Worm (Caenorhabditis elegans) whole organism, young adult: ENCODE measurements around the gene Y116F11B.6.

ENCODE experiments used
- B0261.1 ChIP-seq: sonication (generic microtip); optimal IDR thresholded peaks from 2 replicates; lab custom pipeline; 2016; ENCODE audit warnings: mild to moderate bottlenecking, missing genetic modification characterization, moderate library complexity, missing compliant biosample characterization
- F49E8.2 ChIP-seq: sonication (generic microtip); optimal IDR thresholded peaks from 3 replicates; lab custom pipeline; 2017; ENCODE audit warnings: missing genetic modification characterization, mild to moderate bottlenecking, missing compliant biosample characterization, antibody characterized with exemption, moderate library complexity; ENCODE audit not compliant: insufficient read depth
- F52B5.7 ChIP-seq: sonication (generic microtip); optimal IDR thresholded peaks from 2 replicates; lab custom pipeline; 2016; ENCODE audit warnings: mild to moderate bottlenecking, missing genetic modification characterization, missing compliant biosample characterization
- K11D2.4 ChIP-seq: fragments of 200-800 bp; sonication (Bioruptor generic); IDR thresholded peaks from 2 replicates; pipeline ENCODE4 v1.3.6; 2022; ENCODE audit warnings: missing genetic modification reagents, missing genetic modification characterization, missing compliant biosample characterization
- T26A5.8 ChIP-seq: sonication (generic microtip); optimal IDR thresholded peaks from 2 replicates; lab custom pipeline; 2016; ENCODE audit warnings: missing genetic modification characterization, missing compliant biosample characterization
- Y79H2A.3 ChIP-seq: fragments of 200-800 bp; sonication (Bioruptor generic); conservative IDR thresholded peaks from 2 replicates; pipeline ENCODE4 v1.3.6; 2022; ENCODE audit warnings: missing genetic modification reagents, missing genetic modification characterization, missing compliant biosample characterization
- Y95B8A.8 ChIP-seq: fragments of 200-800 bp; sonication (Bioruptor generic); IDR thresholded peaks from 2 replicates; pipeline ENCODE4 v1.3.6; 2022; ENCODE audit warnings: missing genetic modification reagents, missing genetic modification characterization, missing compliant biosample characterization
- ZK185.1 ChIP-seq: sonication (generic microtip); optimal IDR thresholded peaks from 2 replicates; lab custom pipeline; 2016; ENCODE audit warnings: mild to moderate bottlenecking, missing genetic modification characterization, missing compliant biosample characterization; ENCODE audit not compliant: poor library complexity, severe bottlenecking
- akir-1 ChIP-seq: fragments of 200-800 bp; sonication (Bioruptor generic); optimal IDR thresholded peaks from 2 replicates; lab custom pipeline; 2018; ENCODE audit warnings: mild to moderate bottlenecking, missing genetic modification characterization, moderate library complexity, missing compliant biosample characterization
- ama-1 ChIP-seq, 3 experiments: fragments of 150-350 bp in 1 of 3; sonication (generic microtip) in 2 of 3; optimal IDR thresholded peaks; 2 replicates each; lab custom pipeline; 2014 to 2018; ENCODE audit warnings: missing biosample characterization in 2 of 3, missing genetic modification characterization in 2 of 3, missing genetic modification reagents in 2 of 3
- atf-7 ChIP-seq: sonication (generic microtip); optimal IDR thresholded peaks from 2 replicates; lab custom pipeline; 2017; ENCODE audit warnings: mild to moderate bottlenecking, missing genetic modification characterization, missing compliant biosample characterization
- ceh-40 ChIP-seq: fragments of 200-800 bp; sonication (Bioruptor generic); IDR thresholded peaks from 2 replicates; pipeline ENCODE4 v1.3.6; 2022; ENCODE audit warnings: missing genetic modification characterization, missing compliant biosample characterization
- dpl-1 ChIP-seq: fragments of 150-350 bp; optimal IDR thresholded peaks from 2 replicates; lab custom pipeline; 2014; ENCODE audit warnings: missing biosample characterization, missing genetic modification reagents, missing genetic modification characterization
- efl-1 ChIP-seq: fragments of 150-350 bp; optimal IDR thresholded peaks from 2 replicates; lab custom pipeline; 2014; ENCODE audit warnings: missing biosample characterization, missing genetic modification reagents, missing genetic modification characterization
- egl-18 ChIP-seq: fragments of 200-800 bp; sonication (Bioruptor generic); IDR thresholded peaks from 2 replicates; pipeline ENCODE4 v1.3.6; 2022; ENCODE audit warnings: missing genetic modification reagents, missing genetic modification characterization, missing compliant biosample characterization
- egrh-3 ChIP-seq: fragments of 200-800 bp; sonication (Bioruptor generic); IDR thresholded peaks from 2 replicates; pipeline ENCODE4 v1.3.6; 2022; ENCODE audit warnings: missing genetic modification reagents, missing genetic modification characterization, missing compliant biosample characterization
- ets-4 ChIP-seq: fragments of 200-800 bp; sonication (Bioruptor generic); optimal IDR thresholded peaks from 2 replicates; lab custom pipeline; 2018; ENCODE audit warnings: mild to moderate bottlenecking, missing genetic modification characterization, missing compliant biosample characterization
- fkh-3 ChIP-seq: sonication (generic microtip); optimal IDR thresholded peaks from 2 replicates; lab custom pipeline; 2016; ENCODE audit warnings: mild to moderate bottlenecking, missing genetic modification characterization, missing compliant biosample characterization
- him-1 ChIP-seq: sonication (generic microtip); optimal IDR thresholded peaks from 2 replicates; lab custom pipeline; 2016; ENCODE audit warnings: missing genotype, missing genetic modification reagents, missing genetic modification characterization, missing compliant biosample characterization
- hlh-26 ChIP-seq: fragments of 200-800 bp; sonication (Bioruptor generic); conservative IDR thresholded peaks from 2 replicates; pipeline ENCODE4 v1.3.6; 2022; ENCODE audit warnings: missing genetic modification reagents, missing genetic modification characterization, missing compliant biosample characterization
- hmg-20 ChIP-seq: fragments of 200-800 bp; sonication (Bioruptor generic); IDR thresholded peaks from 2 replicates; pipeline ENCODE4 v1.3.6; 2022; ENCODE audit warnings: missing genetic modification reagents, missing genetic modification characterization, missing compliant biosample characterization
- lir-1 ChIP-seq: fragments of 200-800 bp; sonication (Bioruptor generic); conservative IDR thresholded peaks from 2 replicates; pipeline ENCODE4 v1.3.6; 2022; ENCODE audit warnings: missing genetic modification reagents, missing genetic modification characterization, missing compliant biosample characterization
- mxl-1 ChIP-seq: sonication (generic microtip); optimal IDR thresholded peaks from 2 replicates; lab custom pipeline; 2016; ENCODE audit warnings: missing genetic modification characterization, missing compliant biosample characterization
- nhr-120 ChIP-seq: fragments of 200-800 bp; sonication (Bioruptor generic); IDR thresholded peaks from 2 replicates; pipeline ENCODE4 v1.3.6; 2022; ENCODE audit warnings: missing genetic modification characterization, missing compliant biosample characterization
- nhr-27 ChIP-seq: fragments of 200-800 bp; sonication (Bioruptor generic); optimal IDR thresholded peaks from 2 replicates; lab custom pipeline; 2018; ENCODE audit warnings: mild to moderate bottlenecking, missing genetic modification characterization, moderate library complexity, missing compliant biosample characterization
- nhr-80 ChIP-seq: sonication (generic microtip); optimal IDR thresholded peaks from 2 replicates; lab custom pipeline; 2016; ENCODE audit warnings: missing genetic modification characterization, missing compliant biosample characterization
- nhr-90 ChIP-seq: sonication (generic microtip); optimal IDR thresholded peaks from 2 replicates; lab custom pipeline; 2016; ENCODE audit warnings: missing genotype, mild to moderate bottlenecking, missing genetic modification characterization, missing compliant biosample characterization
- pbrm-1 ChIP-seq: fragments of 200-800 bp; sonication (Bioruptor generic); IDR thresholded peaks from 2 replicates; pipeline ENCODE4 v1.3.6; 2022; ENCODE audit warnings: missing genetic modification reagents, missing genetic modification characterization, missing compliant biosample characterization
- repo-1 ChIP-seq: sonication (generic microtip); optimal IDR thresholded peaks from 2 replicates; lab custom pipeline; 2017; ENCODE audit warnings: mild to moderate bottlenecking, missing genetic modification characterization, missing compliant biosample characterization
- rpc-1 ChIP-seq, 2 experiments: fragments of 150-350 bp in 1 of 2; sonication (generic microtip) in 1 of 2; optimal IDR thresholded peaks; 2 replicates each; lab custom pipeline; 2014 to 2018; ENCODE audit warnings: missing biosample characterization in 1 of 2, missing genetic modification characterization in 1 of 2, missing genetic modification reagents in 1 of 2, missing genotype in 1 of 2
- snpc-1.1 ChIP-seq: sonication (generic microtip); optimal IDR thresholded peaks from 2 replicates; lab custom pipeline; 2017; ENCODE audit warnings: missing genetic modification characterization, mild to moderate bottlenecking, missing compliant biosample characterization, antibody characterized with exemption, moderate library complexity, missing genotype, missing genetic modification reagents; ENCODE audit not compliant: insufficient read depth
- snpc-1.3 ChIP-seq: sonication (generic microtip); optimal IDR thresholded peaks from 2 replicates; lab custom pipeline; 2017; ENCODE audit warnings: missing genetic modification characterization, mild to moderate bottlenecking, missing compliant biosample characterization, antibody characterized with exemption, moderate library complexity, missing genotype, missing genetic modification reagents; ENCODE audit not compliant: insufficient read depth
- snpc-4 ChIP-seq, 5 experiments: fragments of 150-350 bp in 1 of 5; sonication (generic microtip) in 4 of 5; optimal IDR thresholded peaks; 2 replicates each; lab custom pipeline; 2014 to 2018; ENCODE audit warnings: missing genetic modification characterization in 5 of 5, missing biosample characterization in 3 of 5, antibody characterized with exemption in 2 of 5, mild to moderate bottlenecking in 2 of 5, missing compliant biosample characterization in 2 of 5, missing genotype in 2 of 5, moderate library complexity in 2 of 5, missing genetic modification reagents in 1 of 5
- somi-1 ChIP-seq: fragments of 200-800 bp; sonication (Bioruptor generic); optimal IDR thresholded peaks from 2 replicates; lab custom pipeline; 2018; ENCODE audit warnings: mild to moderate bottlenecking, missing genetic modification characterization, missing compliant biosample characterization
- sptf-2 ChIP-seq: fragments of 200-800 bp; sonication (Bioruptor generic); optimal IDR thresholded peaks from 2 replicates; lab custom pipeline; 2018; ENCODE audit warnings: mild to moderate bottlenecking, missing genetic modification characterization, missing compliant biosample characterization
- tbx-9 ChIP-seq: sonication (generic microtip); optimal IDR thresholded peaks from 2 replicates; lab custom pipeline; 2016; ENCODE audit warnings: borderline replicate concordance, missing genetic modification characterization, inconsistent platforms, missing compliant biosample characterization
- unc-130 ChIP-seq: sonication (generic microtip); optimal IDR thresholded peaks from 2 replicates; lab custom pipeline; 2016; ENCODE audit warnings: missing genetic modification reagents, missing genetic modification characterization, missing compliant biosample characterization
- unc-62 ChIP-seq: fragments of 150-350 bp; optimal IDR thresholded peaks from 2 replicates; lab custom pipeline; 2014; ENCODE audit warnings: missing biosample characterization, missing genetic modification reagents, missing genetic modification characterization
- xnd-1 ChIP-seq: sonication (generic microtip); optimal IDR thresholded peaks from 2 replicates; lab custom pipeline; 2016; ENCODE audit warnings: missing genotype, missing genetic modification reagents, missing genetic modification characterization, missing compliant biosample characterization
- ztf-18 ChIP-seq: sonication (generic microtip); optimal IDR thresholded peaks from 2 replicates; lab custom pipeline; 2016; ENCODE audit warnings: missing genotype, mild to moderate bottlenecking, missing genetic modification characterization, missing compliant biosample characterization
- ztf-22 ChIP-seq: fragments of 200-800 bp; sonication (Bioruptor generic); optimal IDR thresholded peaks from 2 replicates; lab custom pipeline; 2018; ENCODE audit warnings: mild to moderate bottlenecking, missing genetic modification characterization, moderate library complexity, missing compliant biosample characterization

The Y116F11B.6 gene

DNA sequence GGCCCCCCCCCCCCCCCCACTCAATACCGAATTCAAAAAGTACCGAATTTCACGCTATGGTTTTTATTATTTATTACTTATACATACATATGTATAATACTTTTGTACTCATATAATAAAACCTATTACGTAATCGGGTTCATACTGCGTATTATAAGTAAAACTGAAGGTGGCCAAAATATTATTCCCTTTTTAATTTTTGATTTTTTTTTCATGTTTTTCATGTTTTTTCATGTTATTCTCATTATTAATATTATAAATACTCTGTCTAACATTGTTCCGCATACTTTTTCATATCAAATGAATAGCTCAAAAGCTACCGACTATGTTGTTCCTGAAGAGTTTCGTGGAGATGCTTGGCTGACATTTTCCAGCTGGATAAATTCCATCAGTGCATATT is 9.6 kb downstream of the Y116F11B.6 start, which contains the start of gene srw-38:
srw-38 (plus strand) TSS at position 301 of the 400 bp plus-strand sequence.
- TF ChIP-seq snpc-1.3 (no peak), T26A5.8 (tag; lab: Kevin White, UChicago) (no peak), egrh-3 (GFP tag; lab: Robert Waterston, UW) (no peak), snpc-4 (GFP tag; optimal IDR thresholded peaks at IDR 0.05; lab: Kevin White, UChicago) (no peak), snpc-4 (tag; optimal IDR thresholded peaks at IDR 0.05; lab: Kevin White, UChicago) (no peak), sptf-2 (no peak), fkh-3 (tag; lab: Kevin White, UChicago) (no peak), ztf-22 (no peak), hlh-26 (GFP tag; lab: Robert Waterston, UW) (no peak), repo-1 (tag; lab: Kevin White, UChicago) (no peak), Y95B8A.8 (no peak), lir-1 (no peak), dpl-1 (GFP tag; lab: Kevin White, UChicago) (no peak), mxl-1 (tag; lab: Kevin White, UChicago) (no peak), ztf-18 (tag; lab: Kevin White, UChicago) (no peak), unc-62 (GFP tag; lab: Kevin White, UChicago) (no peak)

DNA sequence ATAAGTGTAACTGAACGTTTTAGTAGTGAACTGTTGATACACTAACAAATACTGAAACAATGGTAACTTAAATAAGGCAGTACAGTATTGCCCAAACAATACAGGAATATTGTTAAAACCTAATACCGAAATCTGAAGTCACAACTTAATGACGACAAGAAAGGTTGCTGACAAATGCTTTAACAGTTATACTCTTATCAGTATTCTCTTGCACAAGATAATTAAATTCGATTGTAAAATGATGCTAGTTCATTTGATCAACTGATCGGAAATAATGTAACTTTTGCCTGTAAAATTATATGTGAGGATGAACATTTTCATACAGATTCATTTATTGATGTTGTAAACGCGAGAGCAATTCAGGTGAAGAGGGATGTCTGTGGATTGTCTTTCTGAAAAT is 14.2 kb downstream of the Y116F11B.6 start:
- TF ChIP-seq akir-1 (GFP tag; lab: Kevin White, UChicago), result no peak
- no peak for TF ChIP-seq snpc-1.1 (tag; lab: Kevin White, UChicago)
- TF ChIP-seq somi-1 (GFP tag; lab: Kevin White, UChicago), result no peak
- no peak for TF ChIP-seq B0261.1 (tag; lab: Kevin White, UChicago)
- TF ChIP-seq nhr-120 (GFP tag; lab: Robert Waterston, UW), result no peak
- TF ChIP-seq rpc-1 (optimal IDR thresholded peaks at IDR 0.05; lab: Kevin White, UChicago), result no peak
- TF ChIP-seq rpc-1 (tag; optimal IDR thresholded peaks at IDR 0.05; lab: Kevin White, UChicago), result no peak
- no peak for TF ChIP-seq lir-1
- no peak for TF ChIP-seq ztf-22
- no peak for TF ChIP-seq F52B5.7 (tag; lab: Kevin White, UChicago)
- TF ChIP-seq nhr-27, result no peak
- TF ChIP-seq atf-7, result no peak
- no peak for TF ChIP-seq Y79H2A.3
- TF ChIP-seq ets-4, result no peak
- TF ChIP-seq, all 124 proteins: peak for 0

DNA sequence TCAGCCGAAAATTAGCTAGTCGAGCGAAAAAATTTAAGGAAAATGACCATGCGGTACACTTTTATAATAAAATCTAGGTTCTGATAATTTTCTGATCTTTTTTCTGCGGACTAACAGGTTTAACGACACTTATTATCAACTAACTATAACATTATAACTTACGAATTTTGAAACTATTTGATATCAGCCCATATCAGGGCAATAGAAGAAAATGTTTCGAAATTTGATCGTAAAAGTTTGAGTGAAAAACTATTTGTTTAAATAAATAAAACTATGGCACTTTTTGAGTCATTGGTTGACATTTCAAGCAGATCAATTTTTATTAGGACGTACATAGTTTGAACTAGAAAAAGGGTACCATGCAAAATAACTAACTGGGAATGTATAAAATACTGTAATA is 15.0 kb downstream of the Y116F11B.6 start, which contains the start of gene pcp-4:
pcp-4 (minus strand) TSS at position 197 of the 400 bp plus-strand sequence.
- TF ChIP-seq egl-18 (GFP tag; lab: Robert Waterston, UW) (no peak), ama-1 (optimal IDR thresholded peaks at IDR 0.05; lab: Kevin White, UChicago) (no peak), ama-1 (GFP tag; optimal IDR thresholded peaks at IDR 0.05; lab: Kevin White, UChicago) (no peak), ZK185.1 (tag; lab: Kevin White, UChicago) (no peak), ztf-18 (tag; lab: Kevin White, UChicago) (no peak), nhr-90 (tag; lab: Kevin White, UChicago) (no peak), xnd-1 (no peak), F49E8.2 (no peak), pbrm-1 (GFP tag; lab: Robert Waterston, UW) (no peak), Y95B8A.8 (no peak), unc-130 (GFP tag; lab: Kevin White, UChicago) (no peak), ceh-40 (GFP tag; lab: Robert Waterston, UW) (no peak), egrh-3 (GFP tag; lab: Robert Waterston, UW) (no peak), lir-1 (no peak), him-1 (no peak), K11D2.4 (GFP tag; lab: Robert Waterston, UW) (no peak), hmg-20 (GFP tag; lab: Robert Waterston, UW) (no peak), nhr-80 (tag; lab: Kevin White, UChicago) (no peak), efl-1 (no peak), tbx-9 (tag; lab: Kevin White, UChicago) (no peak), rpc-1 (optimal IDR thresholded peaks at IDR 0.05; lab: Kevin White, UChicago) (no peak), rpc-1 (tag; optimal IDR thresholded peaks at IDR 0.05; lab: Kevin White, UChicago) (no peak)
- TF ChIP-seq, all 124 proteins: peak for 0
